Fruit fly (Drosophila melanogaster): ENCODE results near the gene dmGlut.

DNA sequence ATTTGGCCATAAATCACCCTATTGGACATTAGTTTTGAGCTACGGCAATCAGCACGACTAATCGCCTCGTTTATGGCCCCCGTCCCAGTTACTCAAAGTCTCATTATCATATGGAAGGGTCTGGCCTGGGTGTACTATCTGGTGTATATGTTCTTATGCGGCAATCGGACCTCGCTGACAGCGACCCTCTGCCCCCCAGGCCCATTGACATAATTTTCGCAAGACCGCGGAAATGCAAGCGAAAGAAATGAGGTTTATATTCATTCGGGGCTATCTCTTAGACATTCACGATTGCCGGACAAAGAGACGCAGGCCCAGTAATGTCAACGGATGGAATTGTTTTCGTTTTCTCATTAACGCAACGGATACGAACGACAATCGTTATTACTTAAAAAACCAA, 1.6 kb downstream of the dmGlut start:
- TF ChIP-seq CG8478 (optimal IDR thresholded peaks at IDR 0.05) (no peak), EcR (GFP tag; optimal IDR thresholded peaks at IDR 0.05) (no peak), usp (GFP tag; optimal IDR thresholded peaks at IDR 0.05) (no peak), psq (optimal IDR thresholded peaks at IDR 0.05) (no peak)

Data from whole organism.